Fruit fly (Drosophila melanogaster) whole organism, adult: ENCODE measurements around the gene Poxm.

Experiments used
- CG12768 ChIP-seq: fragments of 200-800 bp; sonication (Bioruptor generic); optimal IDR thresholded peaks from 2 replicates; lab custom pipeline; 2017; ENCODE audit warnings: missing biosample characterization, missing genetic modification characterization, mild to moderate bottlenecking, moderate library complexity, missing genetic modification reagents
- CG1620 ChIP-seq: fragments of 200-800 bp; sonication (Bioruptor generic); optimal IDR thresholded peaks from 2 replicates; lab custom pipeline; 2016; ENCODE audit warnings: missing biosample characterization, missing genetic modification characterization
- CG33017 ChIP-seq: fragments of 200-800 bp; sonication (Bioruptor generic); optimal IDR thresholded peaks from 2 replicates; lab custom pipeline; 2018; ENCODE audit warnings: missing biosample characterization, mild to moderate bottlenecking, missing genetic modification characterization, moderate library complexity
- CG7045 ChIP-seq: fragments of 200-800 bp; sonication (Bioruptor generic); optimal IDR thresholded peaks from 2 replicates; lab custom pipeline; 2017; ENCODE audit warnings: missing biosample characterization, mild to moderate bottlenecking, missing genetic modification characterization
- CG7101 ChIP-seq: fragments of 200-800 bp; sonication (Bioruptor generic); optimal IDR thresholded peaks from 2 replicates; lab custom pipeline; 2018; ENCODE audit warnings: missing biosample characterization, mild to moderate bottlenecking, missing genetic modification characterization, moderate library complexity
- bab1 ChIP-seq: fragments of 200-800 bp; sonication (Bioruptor generic); optimal IDR thresholded peaks from 3 replicates; lab custom pipeline; 2019; ENCODE audit warnings: missing biosample characterization, mild to moderate bottlenecking, missing genetic modification characterization, moderate library complexity
- cic ChIP-seq: fragments of 200-800 bp; sonication (Bioruptor generic); optimal IDR thresholded peaks from 2 replicates; lab custom pipeline; 2017; ENCODE audit warnings: missing biosample characterization, mild to moderate bottlenecking, missing genetic modification characterization, moderate library complexity
- kay ChIP-seq: fragments of 200-800 bp; sonication (Bioruptor generic); peaks from one replicate; lab custom pipeline; 2016; ENCODE audit warnings: missing biosample characterization, missing genetic modification characterization, borderline replicate concordance

DNA sequence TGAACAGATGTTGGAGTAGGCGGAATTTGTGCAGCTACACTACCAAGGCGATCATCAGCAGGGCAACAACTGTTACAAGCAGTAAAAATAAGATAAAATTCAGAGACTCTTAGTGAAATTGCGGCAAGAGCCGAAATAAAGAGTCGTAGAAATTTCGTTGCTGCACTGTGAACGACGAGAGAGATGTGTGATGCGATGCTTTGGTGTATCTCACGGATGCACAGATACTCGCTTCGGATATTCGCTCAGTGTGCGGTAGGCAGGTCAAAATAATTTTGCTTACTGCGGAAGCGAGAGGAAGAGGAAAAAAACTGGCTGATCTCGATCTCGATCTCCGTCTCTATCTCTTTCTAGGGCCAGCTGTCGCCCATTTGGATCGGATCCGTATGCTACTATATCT lies 44.8 kb downstream of the Poxm start:
- no peak for TF ChIP-seq kay
- TF ChIP-seq CG7101 (tag; lab: Kevin White, UChicago) = no peak
- no peak for TF ChIP-seq cic
- no peak for TF ChIP-seq CG7045 (GFP tag; lab: Kevin White, UChicago)
- no peak for TF ChIP-seq CG33017
- TF ChIP-seq CG12768 (GFP tag; lab: Kevin White, UChicago) = no peak
- TF ChIP-seq bab1 = no peak
- no peak for TF ChIP-seq CG1620 (GFP tag; lab: Kevin White, UChicago)
